Worm (Caenorhabditis elegans): Measurements from ENCODE around the gene ubh-4.

DNA sequence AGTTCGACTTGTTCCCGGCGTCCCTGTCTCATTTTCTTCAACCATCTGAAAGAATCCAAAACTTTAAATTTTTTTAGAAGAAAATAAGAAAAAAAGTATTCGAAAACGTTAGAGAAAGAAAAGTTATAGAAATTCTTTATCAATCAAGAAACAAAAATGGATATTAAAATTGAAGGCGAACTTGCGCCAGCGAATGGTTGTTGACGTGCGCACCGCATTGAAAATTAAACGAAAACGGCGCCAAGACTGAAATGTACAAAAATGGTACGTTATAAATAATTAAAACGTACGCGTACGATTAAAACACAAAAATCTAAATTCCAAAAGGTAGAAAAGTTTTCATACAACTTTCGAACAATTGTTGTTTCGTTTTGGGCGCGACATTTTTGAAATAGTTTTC, 47.4 kb upstream of the ubh-4 start, which contains the start of gene K02C4.3:
- TF ChIP-seq dao-5 (tag; optimal IDR thresholded peaks at IDR 0.05), result no peak
- no peak for TF ChIP-seq him-1 (tag; optimal IDR thresholded peaks at IDR 0.05)
- TF ChIP-seq W03F9.2 (tag; optimal IDR thresholded peaks at IDR 0.05), result peak; percentile 72

All from whole organism, L4/young adult.